Worm (Caenorhabditis elegans) whole organism, L2 larva: Measurements from ENCODE around the gene vps-35.

Experiments used
- C34F6.9 ChIP-seq: fragments of 150-350 bp; optimal IDR thresholded peaks from 2 replicates; lab custom pipeline; 2014; ENCODE audit warnings: missing biosample characterization, missing genetic modification characterization
- F13H6.1 ChIP-seq: sonication (generic microtip); optimal IDR thresholded peaks from 2 replicates; lab custom pipeline; 2016; ENCODE audit warnings: missing genetic modification characterization, missing compliant biosample characterization
- R02D3.7 ChIP-seq: fragments of 150-350 bp; optimal IDR thresholded peaks from 2 replicates; lab custom pipeline; 2014; ENCODE audit warnings: missing biosample characterization, missing genetic modification characterization
- Y55F3AM.14 ChIP-seq: fragments of 200-800 bp; sonication (Bioruptor generic); optimal IDR thresholded peaks from 2 replicates; lab custom pipeline; 2018; ENCODE audit warnings: mild to moderate bottlenecking, missing genetic modification characterization, missing compliant biosample characterization
- ZK546.5 ChIP-seq: sonication (generic microtip); optimal IDR thresholded peaks from 2 replicates; lab custom pipeline; 2017; ENCODE audit warnings: missing biosample characterization, missing genetic modification characterization
- alr-1 ChIP-seq: fragments of 150-350 bp; optimal IDR thresholded peaks from 2 replicates; lab custom pipeline; 2014; ENCODE audit warnings: missing biosample characterization, missing genetic modification characterization
- aly-2 ChIP-seq: fragments of 150-350 bp; optimal IDR thresholded peaks from 2 replicates; lab custom pipeline; 2014; ENCODE audit warnings: missing biosample characterization, missing genetic modification characterization
- ama-1 ChIP-seq: fragments of 150-350 bp; optimal IDR thresholded peaks from 2 replicates; lab custom pipeline; 2018; ENCODE audit warnings: inconsistent platforms
- blmp-1 ChIP-seq: sonication (generic microtip); optimal IDR thresholded peaks from 2 replicates; lab custom pipeline; 2017; ENCODE audit warnings: missing genetic modification characterization, mild to moderate bottlenecking, missing compliant biosample characterization, antibody characterized with exemption, moderate library complexity; ENCODE audit not compliant: insufficient read depth
- ceh-16 ChIP-seq: fragments of 150-350 bp; optimal IDR thresholded peaks from 2 replicates; lab custom pipeline; 2014; ENCODE audit warnings: missing biosample characterization, missing genetic modification characterization
- crh-2 ChIP-seq: sonication (generic microtip); optimal IDR thresholded peaks from 2 replicates; lab custom pipeline; 2017; ENCODE audit warnings: missing biosample characterization, missing genetic modification characterization
- dmd-4 ChIP-seq: sonication (generic microtip); optimal IDR thresholded peaks from 2 replicates; lab custom pipeline; 2017; ENCODE audit warnings: missing biosample characterization, missing genetic modification characterization
- egl-27 ChIP-seq: sonication (generic microtip); optimal IDR thresholded peaks from 3 replicates; lab custom pipeline; 2017; ENCODE audit warnings: missing biosample characterization, missing genetic modification reagents, missing genetic modification characterization
- elt-1 ChIP-seq: fragments of 150-350 bp; optimal IDR thresholded peaks from 2 replicates; lab custom pipeline; 2014; ENCODE audit warnings: missing biosample characterization, missing genetic modification characterization
- fos-1 ChIP-seq: fragments of 150-350 bp; optimal IDR thresholded peaks from 2 replicates; lab custom pipeline; 2014; ENCODE audit warnings: missing biosample characterization, missing genetic modification characterization
- gmeb-1 ChIP-seq: fragments of 150-350 bp; optimal IDR thresholded peaks from 2 replicates; lab custom pipeline; 2014; ENCODE audit warnings: missing biosample characterization, missing genetic modification characterization
- lin-13 ChIP-seq: fragments of 150-350 bp; optimal IDR thresholded peaks from 2 replicates; lab custom pipeline; 2014; ENCODE audit warnings: missing biosample characterization, missing genetic modification reagents, missing genetic modification characterization
- lsy-2 ChIP-seq, 2 experiments: fragments of 150-350 bp in 1 of 2; sonication (generic microtip) in 1 of 2; optimal IDR thresholded peaks; 2 replicates each; lab custom pipeline; 2014 to 2017; ENCODE audit warnings: missing biosample characterization in 2 of 2, missing genetic modification characterization in 2 of 2
- mbf-1 ChIP-seq: sonication (generic microtip); optimal IDR thresholded peaks from 2 replicates; lab custom pipeline; 2017; ENCODE audit warnings: missing biosample characterization, missing genetic modification characterization
- nhr-11 ChIP-seq: fragments of 150-350 bp; optimal IDR thresholded peaks from 2 replicates; lab custom pipeline; 2014; ENCODE audit warnings: missing biosample characterization, missing genetic modification characterization
- nhr-21 ChIP-seq: fragments of 150-350 bp; optimal IDR thresholded peaks from 2 replicates; lab custom pipeline; 2014; ENCODE audit warnings: missing biosample characterization, missing genetic modification characterization
- nhr-23 ChIP-seq: fragments of 150-350 bp; optimal IDR thresholded peaks from 2 replicates; lab custom pipeline; 2014; ENCODE audit warnings: missing biosample characterization, missing genetic modification reagents, missing genetic modification characterization
- nhr-237 ChIP-seq: fragments of 150-350 bp; optimal IDR thresholded peaks from 2 replicates; lab custom pipeline; 2014; ENCODE audit warnings: missing biosample characterization, missing genetic modification characterization
- nhr-6 ChIP-seq: fragments of 150-350 bp; optimal IDR thresholded peaks from 2 replicates; lab custom pipeline; 2014; ENCODE audit warnings: missing biosample characterization, missing genetic modification characterization
- peb-1 ChIP-seq: fragments of 150-350 bp; optimal IDR thresholded peaks from 2 replicates; lab custom pipeline; 2014; ENCODE audit warnings: missing biosample characterization, missing genetic modification characterization
- sem-4 ChIP-seq: fragments of 150-350 bp; optimal IDR thresholded peaks from 2 replicates; lab custom pipeline; 2014; ENCODE audit warnings: missing biosample characterization, missing genetic modification reagents, missing genetic modification characterization
- skn-1 ChIP-seq: sonication (generic microtip); optimal IDR thresholded peaks from 2 replicates; lab custom pipeline; 2017; ENCODE audit warnings: missing biosample characterization, missing genetic modification characterization
- sma-3 ChIP-seq: sonication (generic microtip); optimal IDR thresholded peaks from 2 replicates; lab custom pipeline; 2016; ENCODE audit warnings: missing genetic modification reagents, missing genetic modification characterization, missing compliant biosample characterization
- sma-9 ChIP-seq, 2 experiments: fragments of 150-350 bp in 1 of 2; sonication (generic microtip) in 1 of 2; optimal IDR thresholded peaks; 2 replicates each; lab custom pipeline; 2014 to 2016; ENCODE audit warnings: missing genetic modification characterization in 2 of 2, mild to moderate bottlenecking in 1 of 2, missing biosample characterization in 1 of 2, missing compliant biosample characterization in 1 of 2, missing genetic modification reagents in 1 of 2, moderate library complexity in 1 of 2
- snpc-4 ChIP-seq: fragments of 150-350 bp; optimal IDR thresholded peaks from 2 replicates; lab custom pipeline; 2014; ENCODE audit warnings: missing biosample characterization, missing genetic modification characterization
- unc-39 ChIP-seq: fragments of 150-350 bp; optimal IDR thresholded peaks from 2 replicates; lab custom pipeline; 2014; ENCODE audit warnings: missing biosample characterization, missing genetic modification characterization
- unc-55 ChIP-seq: fragments of 150-350 bp; sonication (generic microtip); optimal IDR thresholded peaks from 3 replicates; lab custom pipeline; 2014; ENCODE audit warnings: missing biosample characterization, missing genetic modification reagents, missing genetic modification characterization
- zag-1 ChIP-seq: fragments of 150-350 bp; optimal IDR thresholded peaks from 2 replicates; lab custom pipeline; 2014; ENCODE audit warnings: missing biosample characterization, missing genetic modification characterization
- ztf-1 ChIP-seq: fragments of 200-800 bp; sonication (Bioruptor generic); conservative IDR thresholded peaks from 2 replicates; pipeline ENCODE4 v1.3.6; 2022; ENCODE audit warnings: missing genetic modification characterization, missing compliant biosample characterization
- ztf-11 ChIP-seq: sonication (generic microtip); optimal IDR thresholded peaks from 2 replicates; lab custom pipeline; 2017; ENCODE audit warnings: missing biosample characterization, missing genetic modification characterization
- ztf-4 ChIP-seq: fragments of 150-350 bp; optimal IDR thresholded peaks from 2 replicates; lab custom pipeline; 2014; ENCODE audit warnings: missing biosample characterization, missing genetic modification characterization

The vps-35 gene

ce11 chrII:5945818-5946217 is 38.2 kb downstream of the vps-35 start:
- TF ChIP-seq ceh-16 (tag; lab: Kevin White, UChicago) (no peak), skn-1 (no peak), egl-27 (tag; lab: Kevin White, UChicago) (no peak), sma-9 (GFP tag; optimal IDR thresholded peaks at IDR 0.05; lab: Kevin White, UChicago) (no peak), sma-9 (tag; optimal IDR thresholded peaks at IDR 0.05; lab: Kevin White, UChicago) (no peak), gmeb-1 (tag; lab: Kevin White, UChicago) (no peak), nhr-237 (no peak), sem-4 (tag; lab: Kevin White, UChicago) (no peak), lin-13 (no peak), lsy-2 (tag; optimal IDR thresholded peaks at IDR 0.05; lab: Kevin White, UChicago) (no peak), C34F6.9 (tag; lab: Kevin White, UChicago) (no peak), dmd-4 (tag; lab: Kevin White, UChicago) (no peak), peb-1 (no peak), crh-2 (no peak), nhr-23 (tag; lab: Kevin White, UChicago) (no peak), unc-39 (tag; lab: Kevin White, UChicago) (no peak), ztf-4 (tag; lab: Kevin White, UChicago) (no peak), unc-55 (GFP tag; lab: Kevin White, UChicago) (no peak), mbf-1 (tag; lab: Kevin White, UChicago) (no peak), ZK546.5 (tag; lab: Kevin White, UChicago) (no peak), snpc-4 (no peak)

ce11 chrII:5946438-5946837 is 38.8 kb downstream of the vps-35 start:
- no peak for TF ChIP-seq Y55F3AM.14 (GFP tag; lab: Kevin White, UChicago)
- no peak for TF ChIP-seq blmp-1 (tag; lab: Kevin White, UChicago)
- no peak for TF ChIP-seq ztf-11
- no peak for TF ChIP-seq fos-1 (tag; lab: Kevin White, UChicago)
- TF ChIP-seq snpc-4 = no peak

ce11 chrII:5948681-5949080 is 41.1 kb downstream of the vps-35 start:
- peak; percentile 22 for TF ChIP-seq sma-9 (GFP tag; optimal IDR thresholded peaks at IDR 0.05; lab: Kevin White, UChicago)
- TF ChIP-seq sma-9 (tag; optimal IDR thresholded peaks at IDR 0.05; lab: Kevin White, UChicago) = no peak
- TF ChIP-seq zag-1 (tag; lab: Kevin White, UChicago) = peak; percentile 32
- TF ChIP-seq nhr-11 (tag; lab: Kevin White, UChicago) = no peak
- TF ChIP-seq unc-55 (GFP tag; lab: Kevin White, UChicago) = peak; percentile 29
- TF ChIP-seq Y55F3AM.14 (GFP tag; lab: Kevin White, UChicago) = peak; percentile 4
- peak; percentile 29 for TF ChIP-seq F13H6.1 (tag; lab: Kevin White, UChicago)
- peak; percentile 36 for TF ChIP-seq C34F6.9 (tag; lab: Kevin White, UChicago)
- TF ChIP-seq nhr-237 = no peak
- no peak for TF ChIP-seq ama-1
- TF ChIP-seq, all 48 proteins: peak for 6

ce11 chrII:5950657-5951056 is 43.0 kb downstream of the vps-35 start:
- TF ChIP-seq elt-1 (tag; lab: Kevin White, UChicago) (no peak), aly-2 (no peak), sma-9 (GFP tag; optimal IDR thresholded peaks at IDR 0.05; lab: Kevin White, UChicago) (no peak), sma-9 (tag; optimal IDR thresholded peaks at IDR 0.05; lab: Kevin White, UChicago) (no peak), ztf-4 (tag; lab: Kevin White, UChicago) (no peak), lsy-2 (tag; optimal IDR thresholded peaks at IDR 0.05; lab: Kevin White, UChicago) (no peak), sma-3 (GFP tag; lab: Kevin White, UChicago) (no peak), lin-13 (no peak), ceh-16 (tag; lab: Kevin White, UChicago) (no peak), nhr-21 (tag; lab: Kevin White, UChicago) (no peak), peb-1 (no peak), R02D3.7 (tag; lab: Kevin White, UChicago) (no peak), snpc-4 (no peak)

ce11 chrII:5951745-5952144 is 44.1 kb downstream of the vps-35 start:
- TF ChIP-seq mbf-1 (tag; lab: Kevin White, UChicago) = no peak
- TF ChIP-seq blmp-1 (tag; lab: Kevin White, UChicago) = no peak
- TF ChIP-seq gmeb-1 (tag; lab: Kevin White, UChicago) = no peak
- no peak for TF ChIP-seq nhr-6 (tag; lab: Kevin White, UChicago)
- TF ChIP-seq alr-1 (tag; lab: Kevin White, UChicago) = no peak
- TF ChIP-seq ztf-1 (GFP tag; lab: Robert Waterston, UW) = no peak
- TF ChIP-seq elt-1 (tag; lab: Kevin White, UChicago) = no peak
- TF ChIP-seq F13H6.1 (tag; lab: Kevin White, UChicago) = no peak
- TF ChIP-seq unc-39 (tag; lab: Kevin White, UChicago) = no peak
- TF ChIP-seq dmd-4 (tag; lab: Kevin White, UChicago) = no peak
- no peak for TF ChIP-seq sma-3 (GFP tag; lab: Kevin White, UChicago)
- TF ChIP-seq zag-1 (tag; lab: Kevin White, UChicago) = no peak
- TF ChIP-seq ceh-16 (tag; lab: Kevin White, UChicago) = no peak
- TF ChIP-seq, all 48 proteins: peak for 0
